Fruit fly (Drosophila melanogaster): ENCODE data around the gene CG8032.

The CG8032 gene

dm6 chr3R:8705323-8706097 is 41.6 kb downstream of the CG8032 start:
- no peak for TF ChIP-seq CG33017 (tag; optimal IDR thresholded peaks at IDR 0.05)
- no peak for TF ChIP-seq CG1620 (GFP tag; optimal IDR thresholded peaks at IDR 0.05)
- no peak for TF ChIP-seq CG5204 (GFP tag; optimal IDR thresholded peaks at IDR 0.05)
- no peak for TF ChIP-seq toe (GFP tag; optimal IDR thresholded peaks at IDR 0.05)
- TF ChIP-seq kay (GFP tag; ENCODE audit: borderline replicate concordance) = no peak
- no peak for TF ChIP-seq Crg-1 (GFP tag; optimal IDR thresholded peaks at IDR 0.05)
- no peak for TF ChIP-seq bab1 (GFP tag; optimal IDR thresholded peaks at IDR 0.05)
- no peak for TF ChIP-seq Hr96 (GFP tag; optimal IDR thresholded peaks at IDR 0.05)
- TF ChIP-seq Clk (GFP tag; optimal IDR thresholded peaks at IDR 0.05) = no peak
- no peak for TF ChIP-seq Mnt (GFP tag; optimal IDR thresholded peaks at IDR 0.05)

dm6 chr3R:8707166-8707565 is 43.3 kb downstream of the CG8032 start:
- TF ChIP-seq Crg-1 (GFP tag; optimal IDR thresholded peaks at IDR 0.05) (no peak), cnc (optimal IDR thresholded peaks at IDR 0.05) (no peak)

dm6 chr3R:8711890-8712449 is 48.1 kb downstream of the CG8032 start:
- peak; percentile 21 for TF ChIP-seq CG12768 (GFP tag; optimal IDR thresholded peaks at IDR 0.05)
- TF ChIP-seq ovo (GFP tag; optimal IDR thresholded peaks at IDR 0.05) = peak; percentile 11
- peak; percentile 87 for TF ChIP-seq Mnt (GFP tag; optimal IDR thresholded peaks at IDR 0.05)
- peak; percentile 60 for TF ChIP-seq CG7101 (tag; optimal IDR thresholded peaks at IDR 0.05)
- TF ChIP-seq CG11617 (GFP tag; optimal IDR thresholded peaks at IDR 0.05) = no peak
- TF ChIP-seq CG5204 (GFP tag; optimal IDR thresholded peaks at IDR 0.05) = peak; percentile 1
- peak; percentile 83 for TF ChIP-seq Hr96 (GFP tag; optimal IDR thresholded peaks at IDR 0.05)
- TF ChIP-seq CG33017 (tag; optimal IDR thresholded peaks at IDR 0.05) = no peak
- peak; percentile 30 for TF ChIP-seq Clk (GFP tag; optimal IDR thresholded peaks at IDR 0.05)
- TF ChIP-seq cic (GFP tag; optimal IDR thresholded peaks at IDR 0.05) = peak; percentile 76
- no peak for TF ChIP-seq pad (GFP tag; optimal IDR thresholded peaks at IDR 0.05)
- TF ChIP-seq bab1 (GFP tag; optimal IDR thresholded peaks at IDR 0.05) = peak; percentile 25

- TF ChIP-seq toe (GFP tag; optimal IDR thresholded peaks at IDR 0.05) (no peak), CG12768 (GFP tag; optimal IDR thresholded peaks at IDR 0.05) (peak; percentile 45), tj (GFP tag; optimal IDR thresholded peaks at IDR 0.05) (peak; percentile 83), CG11617 (GFP tag; optimal IDR thresholded peaks at IDR 0.05) (peak; percentile 87), bab1 (GFP tag; optimal IDR thresholded peaks at IDR 0.05) (peak; percentile 16), kay (GFP tag; ENCODE audit: borderline replicate concordance) (peak; percentile 76), ovo (GFP tag; optimal IDR thresholded peaks at IDR 0.05) (peak; percentile 73), CG14711 (tag; optimal IDR thresholded peaks at IDR 0.05) (peak; percentile 73), cnc (optimal IDR thresholded peaks at IDR 0.05) (no peak), CG7045 (GFP tag; optimal IDR thresholded peaks at IDR 0.05) (peak; percentile 58), CG1620 (GFP tag; optimal IDR thresholded peaks at IDR 0.05) (no peak), CG33017 (tag; optimal IDR thresholded peaks at IDR 0.05) (peak; percentile 69), CG7101 (tag; optimal IDR thresholded peaks at IDR 0.05) (peak; percentile 78), pad (GFP tag; optimal IDR thresholded peaks at IDR 0.05) (peak; percentile 56)
Observed at dm6 chr3R:8712722-8713131, 48.8 kb downstream of the CG8032 start, which contains the start of gene CG8112. Gene CG8112 (plus strand): TSS chr3R:8712933.

dm6 chr3R:8715371-8715770 is 51.5 kb downstream of the CG8032 start:
- TF ChIP-seq cnc (optimal IDR thresholded peaks at IDR 0.05) (no peak), ovo (GFP tag; optimal IDR thresholded peaks at IDR 0.05) (no peak), CG5204 (GFP tag; optimal IDR thresholded peaks at IDR 0.05) (no peak), CG11617 (GFP tag; optimal IDR thresholded peaks at IDR 0.05) (no peak), cic (GFP tag; optimal IDR thresholded peaks at IDR 0.05) (no peak), CG7101 (tag; optimal IDR thresholded peaks at IDR 0.05) (no peak), CG1620 (GFP tag; optimal IDR thresholded peaks at IDR 0.05) (no peak), bab1 (GFP tag; optimal IDR thresholded peaks at IDR 0.05) (no peak), Hr96 (GFP tag; optimal IDR thresholded peaks at IDR 0.05) (no peak), Mnt (GFP tag; optimal IDR thresholded peaks at IDR 0.05) (no peak), CG33017 (tag; optimal IDR thresholded peaks at IDR 0.05) (no peak), toe (GFP tag; optimal IDR thresholded peaks at IDR 0.05) (no peak), Crg-1 (GFP tag; optimal IDR thresholded peaks at IDR 0.05) (no peak)

- TF ChIP-seq CG7101 (tag; optimal IDR thresholded peaks at IDR 0.05) = no peak
- TF ChIP-seq ovo (GFP tag; optimal IDR thresholded peaks at IDR 0.05) = peak; percentile 97
- no peak for TF ChIP-seq tj (GFP tag; optimal IDR thresholded peaks at IDR 0.05)
- peak; percentile 34 for TF ChIP-seq CG33017 (tag; optimal IDR thresholded peaks at IDR 0.05)
- TF ChIP-seq CG12768 (GFP tag; optimal IDR thresholded peaks at IDR 0.05) = no peak
- no peak for TF ChIP-seq Crg-1 (GFP tag; optimal IDR thresholded peaks at IDR 0.05)
- TF ChIP-seq bab1 (GFP tag; optimal IDR thresholded peaks at IDR 0.05) = no peak
- TF ChIP-seq CG14711 (tag; optimal IDR thresholded peaks at IDR 0.05) = peak; percentile 85
- no peak for TF ChIP-seq toe (GFP tag; optimal IDR thresholded peaks at IDR 0.05)
- TF ChIP-seq Clk (GFP tag; optimal IDR thresholded peaks at IDR 0.05) = no peak
- no peak for TF ChIP-seq Hr96 (GFP tag; optimal IDR thresholded peaks at IDR 0.05)
- peak; percentile 63 for TF ChIP-seq pad (GFP tag; optimal IDR thresholded peaks at IDR 0.05)
- TF ChIP-seq CG5204 (GFP tag; optimal IDR thresholded peaks at IDR 0.05) = no peak
- TF ChIP-seq Mnt (GFP tag; optimal IDR thresholded peaks at IDR 0.05) = peak; percentile 95
Observed at dm6 chr3R:8715851-8716550, 52.1 kb downstream of the CG8032 start, which contains the start of gene TMEM216. Gene TMEM216 (plus strand): TSS chr3R:8716243.
